Worm (Caenorhabditis elegans) whole organism, L4 larva: ENCODE results near the gene ZC13.1.

Source experiments
- F10B5.3 ChIP-seq: sonication (generic microtip); optimal IDR thresholded peaks from 2 replicates; lab custom pipeline; 2016; ENCODE audit warnings: mild to moderate bottlenecking, missing genetic modification characterization, missing compliant biosample characterization
- R02D3.7 ChIP-seq: fragments of 150-350 bp; sonication (generic microtip); optimal IDR thresholded peaks from 3 replicates; lab custom pipeline; 2014; ENCODE audit warnings: missing biosample characterization, missing genetic modification characterization
- T26A8.4 ChIP-seq: fragments of 200-800 bp; sonication (Bioruptor generic); IDR thresholded peaks from 2 replicates; pipeline ENCODE4 v1.3.6; 2022; ENCODE audit warnings: missing genetic modification characterization, missing compliant biosample characterization
- Y105C5A.15 ChIP-seq: fragments of 200-800 bp; sonication (Bioruptor generic); IDR thresholded peaks from 2 replicates; pipeline ENCODE4 v1.3.6; 2022; ENCODE audit warnings: missing genetic modification characterization, missing compliant biosample characterization
- Y48G9A.11 ChIP-seq: fragments of 200-800 bp; sonication (Bioruptor generic); IDR thresholded peaks from 2 replicates; pipeline ENCODE4 v1.3.6; 2022; ENCODE audit warnings: missing genetic modification reagents, missing genetic modification characterization, missing compliant biosample characterization
- Y5F2A.4 ChIP-seq: fragments of 200-800 bp; sonication (Bioruptor generic); optimal IDR thresholded peaks from 2 replicates; lab custom pipeline; 2018; ENCODE audit warnings: mild to moderate bottlenecking, missing genetic modification characterization, missing compliant biosample characterization
- Y75B8A.6 ChIP-seq: fragments of 200-800 bp; sonication (Bioruptor generic); IDR thresholded peaks from 2 replicates; pipeline ENCODE4 v1.3.6; 2022; ENCODE audit warnings: missing genetic modification reagents, missing genetic modification characterization, missing compliant biosample characterization
- ZK337.2 ChIP-seq: fragments of 200-800 bp; sonication (Bioruptor generic); IDR thresholded peaks from 2 replicates; pipeline ENCODE4 v1.3.6; 2022; ENCODE audit warnings: missing genetic modification reagents, missing genetic modification characterization, missing compliant biosample characterization
- aha-1 ChIP-seq: fragments of 150-350 bp; peaks from one replicate; lab custom pipeline; 2014; ENCODE audit warnings: missing biosample characterization, missing genetic modification characterization
- ceh-28 ChIP-seq: fragments of 150-350 bp; optimal IDR thresholded peaks from 2 replicates; lab custom pipeline; 2014; ENCODE audit warnings: missing biosample characterization, missing genetic modification reagents, missing genetic modification characterization
- daf-12 ChIP-seq: fragments of 150-350 bp; optimal IDR thresholded peaks from 2 replicates; lab custom pipeline; 2014; ENCODE audit warnings: missing biosample characterization, missing genetic modification reagents, missing genetic modification characterization
- daf-16 ChIP-seq, 3 experiments: sonication (generic microtip); optimal IDR thresholded peaks; 2 replicates each; lab custom pipeline; 2016 to 2017; ENCODE audit warnings: missing genetic modification characterization in 3 of 3, missing genetic modification reagents in 3 of 3, mild to moderate bottlenecking in 2 of 3, missing compliant biosample characterization in 2 of 3, missing biosample characterization in 1 of 3, moderate library complexity in 1 of 3
- daf-19 ChIP-seq: fragments of 200-800 bp; sonication (Bioruptor generic); conservative IDR thresholded peaks from 2 replicates; pipeline ENCODE4 v1.3.6; 2022; ENCODE audit warnings: missing genetic modification characterization, missing compliant biosample characterization
- daf-8 ChIP-seq: fragments of 200-800 bp; sonication (Bioruptor generic); IDR thresholded peaks from 2 replicates; pipeline ENCODE4 v1.3.6; 2022; ENCODE audit warnings: missing genetic modification characterization, missing compliant biosample characterization
- dmd-6 ChIP-seq: fragments of 200-800 bp; sonication (Bioruptor generic); IDR thresholded peaks from 2 replicates; pipeline ENCODE4 v1.3.6; 2022; ENCODE audit warnings: missing genetic modification reagents, missing genetic modification characterization, missing compliant biosample characterization
- dmd-8 ChIP-seq: fragments of 200-800 bp; sonication (Bioruptor generic); IDR thresholded peaks from 2 replicates; pipeline ENCODE4 v1.3.6; 2022; ENCODE audit warnings: missing genetic modification characterization, missing compliant biosample characterization
- dpl-1 ChIP-seq: fragments of 150-350 bp; optimal IDR thresholded peaks from 2 replicates; lab custom pipeline; 2014; ENCODE audit warnings: missing biosample characterization, missing genetic modification reagents, missing genetic modification characterization
- duxl-1 ChIP-seq: sonication (generic microtip); optimal IDR thresholded peaks from 2 replicates; lab custom pipeline; 2016; ENCODE audit warnings: mild to moderate bottlenecking, missing genetic modification characterization, moderate library complexity, missing compliant biosample characterization; ENCODE audit not compliant: poor library complexity
- egl-27 ChIP-seq: sonication (generic microtip); optimal IDR thresholded peaks from 3 replicates; lab custom pipeline; 2017; ENCODE audit warnings: missing biosample characterization, missing genetic modification reagents, missing genetic modification characterization
- hif-1 ChIP-seq, 2 experiments: sonication (generic microtip); optimal IDR thresholded peaks; 2 replicates each; lab custom pipeline; 2016 to 2017; ENCODE audit warnings: missing compliant biosample characterization in 2 of 2, missing genetic modification characterization in 2 of 2, missing genetic modification reagents in 2 of 2, missing genotype in 2 of 2, mild to moderate bottlenecking in 1 of 2
- hlh-30 ChIP-seq: sonication (generic microtip); optimal IDR thresholded peaks from 2 replicates; lab custom pipeline; 2017; ENCODE audit warnings: antibody characterized with exemption, mild to moderate bottlenecking, missing genetic modification characterization, missing compliant biosample characterization; ENCODE audit not compliant: insufficient read depth
- hmg-1.1 ChIP-seq: fragments of 200-800 bp; sonication (Bioruptor generic); IDR thresholded peaks from 2 replicates; pipeline ENCODE4 v1.3.6; 2022; ENCODE audit warnings: missing genetic modification reagents, missing genetic modification characterization, missing compliant biosample characterization
- jun-1 ChIP-seq: fragments of 150-350 bp; optimal IDR thresholded peaks from 2 replicates; lab custom pipeline; 2014; ENCODE audit warnings: missing biosample characterization, missing genetic modification reagents, missing genetic modification characterization
- lin-38 ChIP-seq: fragments of 200-800 bp; sonication (Bioruptor generic); IDR thresholded peaks from 2 replicates; pipeline ENCODE4 v1.3.6; 2022; ENCODE audit warnings: missing genetic modification reagents, missing genetic modification characterization, missing compliant biosample characterization
- lsy-2 ChIP-seq, 2 experiments: fragments of 150-350 bp in 1 of 2; sonication (generic microtip) in 1 of 2; optimal IDR thresholded peaks; 2 replicates each; lab custom pipeline; 2014 to 2017; ENCODE audit warnings: missing biosample characterization in 2 of 2, missing genetic modification characterization in 2 of 2
- mep-1 ChIP-seq: fragments of 150-350 bp; sonication (generic microtip); optimal IDR thresholded peaks from 3 replicates; lab custom pipeline; 2014; ENCODE audit warnings: missing biosample characterization, missing genetic modification characterization
- nhr-10 ChIP-seq: fragments of 150-350 bp; optimal IDR thresholded peaks from 2 replicates; lab custom pipeline; 2014; ENCODE audit warnings: missing biosample characterization, missing genetic modification characterization
- nhr-111 ChIP-seq: fragments of 200-800 bp; sonication (Bioruptor generic); optimal IDR thresholded peaks from 2 replicates; lab custom pipeline; 2018; ENCODE audit warnings: mild to moderate bottlenecking, missing genetic modification characterization, missing compliant biosample characterization
- nhr-25 ChIP-seq: sonication (generic microtip); optimal IDR thresholded peaks from 2 replicates; lab custom pipeline; 2017; ENCODE audit warnings: missing genetic modification characterization, mild to moderate bottlenecking, missing compliant biosample characterization, antibody characterized with exemption, moderate library complexity, borderline replicate concordance; ENCODE audit not compliant: insufficient read depth
- nhr-28 ChIP-seq: fragments of 150-350 bp; optimal IDR thresholded peaks from 2 replicates; lab custom pipeline; 2014; ENCODE audit warnings: missing biosample characterization, missing genetic modification characterization
- nhr-48 ChIP-seq: sonication (generic microtip); optimal IDR thresholded peaks from 2 replicates; lab custom pipeline; 2016; ENCODE audit warnings: mild to moderate bottlenecking, missing genetic modification characterization, missing compliant biosample characterization
- php-3 ChIP-seq: fragments of 200-800 bp; sonication (Bioruptor generic); IDR thresholded peaks from 2 replicates; pipeline ENCODE4 v1.3.6; 2022; ENCODE audit warnings: missing genetic modification reagents, missing genetic modification characterization, missing compliant biosample characterization
- pqm-1 ChIP-seq: sonication (generic microtip); optimal IDR thresholded peaks from 2 replicates; lab custom pipeline; 2017; ENCODE audit warnings: missing biosample characterization, missing genetic modification characterization
- rbr-2 ChIP-seq: sonication (generic microtip); optimal IDR thresholded peaks from 2 replicates; lab custom pipeline; 2016; ENCODE audit warnings: missing genotype, missing genetic modification characterization, missing compliant biosample characterization
- sdz-12 ChIP-seq: fragments of 200-800 bp; sonication (Bioruptor generic); optimal IDR thresholded peaks from 2 replicates; lab custom pipeline; 2018; ENCODE audit warnings: mild to moderate bottlenecking, missing genetic modification characterization, missing compliant biosample characterization
- set-16 ChIP-seq: fragments of 200-800 bp; sonication (Bioruptor generic); IDR thresholded peaks from 2 replicates; pipeline ENCODE4 v1.3.6; 2022; ENCODE audit warnings: missing genetic modification reagents, missing genetic modification characterization, missing compliant biosample characterization
- snpc-4 ChIP-seq: fragments of 150-350 bp; optimal IDR thresholded peaks from 2 replicates; lab custom pipeline; 2014; ENCODE audit warnings: missing biosample characterization, missing genetic modification characterization
- tra-1 ChIP-seq: fragments of 200-800 bp; sonication (Bioruptor generic); IDR thresholded peaks from 2 replicates; pipeline ENCODE4 v1.3.6; 2022; ENCODE audit warnings: missing genetic modification reagents, missing genetic modification characterization, missing compliant biosample characterization
- unc-39 ChIP-seq: sonication (generic microtip); optimal IDR thresholded peaks from 2 replicates; lab custom pipeline; 2017; ENCODE audit warnings: missing biosample characterization, missing genetic modification characterization
- unc-62 ChIP-seq, 3 experiments: fragments of 150-350 bp in 1 of 3; sonication (generic microtip); optimal IDR thresholded peaks in 2 of 3; peaks in 1 of 3; 1 replicate in 1 of 3; 2 replicates in 2 of 3; lab custom pipeline; 2014 to 2017; ENCODE audit warnings: missing biosample characterization in 3 of 3, missing genetic modification characterization in 3 of 3, missing genetic modification reagents in 3 of 3, missing genotype in 1 of 3
- zfp-2 ChIP-seq: sonication (generic microtip); optimal IDR thresholded peaks from 2 replicates; lab custom pipeline; 2016; ENCODE audit warnings: mild to moderate bottlenecking, missing genetic modification characterization, missing compliant biosample characterization
- zfp-3 ChIP-seq: fragments of 200-800 bp; sonication (Bioruptor generic); conservative IDR thresholded peaks from 2 replicates; pipeline ENCODE4 v1.3.6; 2022; ENCODE audit warnings: missing genetic modification reagents, missing genetic modification characterization, missing compliant biosample characterization
- ztf-11 ChIP-seq: fragments of 150-350 bp; optimal IDR thresholded peaks from 2 replicates; lab custom pipeline; 2014; ENCODE audit warnings: missing biosample characterization, missing genetic modification characterization

Gene ZC13.1

ce11 chrX:857658-858057 is 19.4 kb upstream of the ZC13.1 start:
- TF ChIP-seq nhr-25 (tag; lab: Kevin White, UChicago) = no peak
- TF ChIP-seq set-16 (GFP tag; lab: Robert Waterston, UW) = peak; percentile 58
- TF ChIP-seq unc-62 (GFP tag; optimal IDR thresholded peaks at IDR 0.05 in 1 of 2; lab: Kevin White, UChicago) = peak in 1 of 2 experiments; percentile 81
- no peak for TF ChIP-seq unc-62 (tag; optimal IDR thresholded peaks at IDR 0.05; lab: Kevin White, UChicago)
- no peak for TF ChIP-seq snpc-4 (tag; lab: Kevin White, UChicago)
- TF ChIP-seq, all 104 proteins: peak for 2

DNA sequence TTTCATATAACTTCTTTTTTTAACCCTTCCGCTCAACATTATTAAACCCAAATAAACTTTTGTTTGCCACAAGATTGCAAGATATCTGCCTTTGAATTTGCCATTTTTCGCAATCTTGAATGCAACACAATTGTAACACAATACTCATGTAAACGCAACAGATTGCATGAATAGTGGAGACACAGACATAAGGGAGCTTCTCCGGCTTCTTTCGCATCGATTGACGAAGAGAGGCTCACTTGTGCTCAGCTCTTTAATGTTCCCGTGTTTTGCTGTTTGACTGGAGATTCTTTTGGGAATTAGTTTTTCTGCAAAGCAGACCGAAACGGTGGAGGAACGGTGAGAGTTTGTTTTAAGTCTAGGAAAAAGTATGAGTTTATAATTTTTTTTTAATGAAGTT is 17.6 kb upstream of the ZC13.1 start, which contains the start of gene F56F10.2:
Gene F56F10.2, plus strand, starts transcription at position 215 of the 400 bp plus-strand sequence.
- TF ChIP-seq hlh-30 (peak; percentile 28), rbr-2 (tag; lab: Kevin White, UChicago) (peak; percentile 24), hmg-1.1 (no peak), mep-1 (tag; lab: Kevin White, UChicago) (peak; percentile 23)
- TF ChIP-seq, all 104 proteins: peak for 3

- no peak for TF ChIP-seq R02D3.7
- TF ChIP-seq nhr-48 (tag; lab: Kevin White, UChicago) = no peak
- no peak for TF ChIP-seq Y75B8A.6 (GFP tag; lab: Robert Waterston, UW)
- TF ChIP-seq aha-1 = no peak
- no peak for TF ChIP-seq hif-1 (tag; optimal IDR thresholded peaks at IDR 0.05; lab: Kevin White, UChicago)
- TF ChIP-seq rbr-2 (tag; lab: Kevin White, UChicago) = no peak
- no peak for TF ChIP-seq daf-12 (tag; lab: Kevin White, UChicago)
- no peak for TF ChIP-seq nhr-10 (tag; lab: Kevin White, UChicago)
- TF ChIP-seq nhr-28 = no peak
- no peak for TF ChIP-seq F10B5.3 (tag; lab: Kevin White, UChicago)
- TF ChIP-seq daf-19 (GFP tag; lab: Robert Waterston, UW) = no peak
- TF ChIP-seq dpl-1 (GFP tag; lab: Kevin White, UChicago) = no peak
- no peak for TF ChIP-seq pqm-1 (tag; lab: Kevin White, UChicago)
- TF ChIP-seq daf-8 (GFP tag; lab: Robert Waterston, UW) = no peak
- TF ChIP-seq daf-16 (GFP tag; optimal IDR thresholded peaks at IDR 0.05; lab: Kevin White, UChicago) = no peak
- TF ChIP-seq daf-16 (tag; optimal IDR thresholded peaks at IDR 0.05; lab: Kevin White, UChicago) = no peak
- TF ChIP-seq ztf-11 = no peak
- TF ChIP-seq dmd-8 (GFP tag; lab: Robert Waterston, UW) = no peak
Measured at ce11 chrX:861378-861777, 15.7 kb upstream of the ZC13.1 start.

- TF ChIP-seq unc-39 (tag; lab: Kevin White, UChicago) (no peak), unc-62 (GFP tag; optimal IDR thresholded peaks at IDR 0.05 in 1 of 2; lab: Kevin White, UChicago) (peak in 1 of 2 experiments; percentile 56), unc-62 (tag; optimal IDR thresholded peaks at IDR 0.05; lab: Kevin White, UChicago) (no peak)
Measured at ce11 chrX:863478-863877, 13.6 kb upstream of the ZC13.1 start, which contains the start of gene cdo-1. Gene cdo-1, minus strand, starts transcription at chrX:863578.

DNA sequence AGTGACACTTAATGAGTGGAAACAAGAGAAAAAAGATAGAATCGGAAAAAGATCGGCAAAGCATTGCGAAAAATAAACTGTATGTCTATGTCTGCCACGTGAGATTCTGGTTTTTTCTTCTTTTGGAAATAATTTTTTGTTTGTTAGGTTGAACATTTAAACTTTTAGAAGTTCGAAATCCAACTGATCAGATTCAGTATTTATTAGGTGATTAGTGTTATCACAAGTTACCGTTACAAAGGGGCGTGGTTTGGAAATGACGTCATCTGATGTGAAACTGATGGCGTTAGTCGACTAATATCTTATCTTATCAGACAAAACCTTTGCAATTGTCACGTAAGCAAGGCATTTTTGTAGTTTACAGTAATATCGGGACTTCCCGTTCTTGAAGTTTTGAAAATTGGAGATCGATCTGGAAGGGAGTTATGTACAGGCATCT is 12.7 kb upstream of the ZC13.1 start:
- TF ChIP-seq Y5F2A.4 (GFP tag; lab: Kevin White, UChicago) = no peak
- no peak for TF ChIP-seq nhr-111 (GFP tag; lab: Kevin White, UChicago)
- no peak for TF ChIP-seq zfp-3 (GFP tag; lab: Robert Waterston, UW)
- peak; percentile 100 for TF ChIP-seq aha-1
- no peak for TF ChIP-seq daf-12 (tag; lab: Kevin White, UChicago)
- no peak for TF ChIP-seq pqm-1 (tag; lab: Kevin White, UChicago)
- TF ChIP-seq php-3 (GFP tag; lab: Robert Waterston, UW) = no peak
- TF ChIP-seq egl-27 (tag; lab: Kevin White, UChicago) = no peak
- peak; percentile 53 for TF ChIP-seq dmd-6 (GFP tag; lab: Robert Waterston, UW)
- TF ChIP-seq duxl-1 (tag; lab: Kevin White, UChicago) = no peak
- no peak for TF ChIP-seq tra-1 (GFP tag; lab: Robert Waterston, UW)
- no peak for TF ChIP-seq ZK337.2 (GFP tag; lab: Robert Waterston, UW)
- TF ChIP-seq Y48G9A.11 (GFP tag; lab: Robert Waterston, UW) = no peak
- no peak for TF ChIP-seq lin-38 (GFP tag; lab: Robert Waterston, UW)
- no peak for TF ChIP-seq zfp-2
- TF ChIP-seq jun-1 (tag; lab: Kevin White, UChicago) = no peak
- peak in 1 of 2 experiments; percentile 35 for TF ChIP-seq lsy-2 (tag; optimal IDR thresholded peaks at IDR 0.05; lab: Kevin White, UChicago)
- TF ChIP-seq ceh-28 (tag; lab: Kevin White, UChicago) = no peak
- no peak for TF ChIP-seq sdz-12 (GFP tag; lab: Kevin White, UChicago)
- no peak for TF ChIP-seq Y105C5A.15
- no peak for TF ChIP-seq T26A8.4
- TF ChIP-seq hif-1 (tag; optimal IDR thresholded peaks at IDR 0.05; lab: Kevin White, UChicago) = peak; percentile 79 to 94
